Fruit fly (Drosophila melanogaster): ENCODE data around the gene CG32986.

CG32986 gene

dm6 chr2L:8884102-8884501 is 21.5 kb downstream of the CG32986 start:
- TF ChIP-seq CG8478 (optimal IDR thresholded peaks at IDR 0.05) (no peak), CTCF (optimal IDR thresholded peaks at IDR 0.05) (no peak)

dm6 chr2L:8888210-8888609 is 25.6 kb downstream of the CG32986 start:
- TF ChIP-seq CG8478 (optimal IDR thresholded peaks at IDR 0.05): no peak
- TF ChIP-seq CTCF (optimal IDR thresholded peaks at IDR 0.05): no peak

dm6 chr2L:8888720-8889119 is 26.1 kb downstream of the CG32986 start:
- TF ChIP-seq CTCF (optimal IDR thresholded peaks at IDR 0.05) (peak; percentile 61 to 66), CG8478 (optimal IDR thresholded peaks at IDR 0.05) (no peak)

dm6 chr2L:8891140-8891539 is 28.6 kb downstream of the CG32986 start, which contains the start of gene CG42713:
CG42713 (plus strand) TSS chr2L:8891440.
- no peak for TF ChIP-seq CTCF (optimal IDR thresholded peaks at IDR 0.05)
- no peak for TF ChIP-seq CG8478 (optimal IDR thresholded peaks at IDR 0.05)

- no peak for TF ChIP-seq CG8478 (optimal IDR thresholded peaks at IDR 0.05)
- TF ChIP-seq CTCF (optimal IDR thresholded peaks at IDR 0.05): no peak
Measured at dm6 chr2L:8894224-8894623, 31.6 kb downstream of the CG32986 start.

- no peak for TF ChIP-seq CG8478 (optimal IDR thresholded peaks at IDR 0.05)
- TF ChIP-seq CTCF (optimal IDR thresholded peaks at IDR 0.05): no peak
Measured at dm6 chr2L:8897954-8898713, 35.6 kb downstream of the CG32986 start.

- TF ChIP-seq CTCF (optimal IDR thresholded peaks at IDR 0.05): no peak
- TF ChIP-seq CG8478 (optimal IDR thresholded peaks at IDR 0.05): no peak
Measured at dm6 chr2L:8898714-8899652, 36.4 kb downstream of the CG32986 start, which contains the start of gene CG34398. CG34398 (plus strand) TSS chr2L:8898786.

- TF ChIP-seq CTCF (optimal IDR thresholded peaks at IDR 0.05) (no peak), CG8478 (optimal IDR thresholded peaks at IDR 0.05) (no peak)
Measured at dm6 chr2L:8901882-8902281, 39.3 kb downstream of the CG32986 start.

dm6 chr2L:8906279-8906678 is 43.7 kb downstream of the CG32986 start:
- no peak for TF ChIP-seq CTCF (optimal IDR thresholded peaks at IDR 0.05)

Measured in S2 (cell line).